Fruit fly (Drosophila melanogaster) whole organism, embryonic: ENCODE measurements around the gene FucTA.

Experiments
- Adf1 ChIP-seq: fragments of 200-800 bp; sonication (Bioruptor generic); IDR thresholded peaks from 2 replicates; pipeline ENCODE4 v1.3.6; 2022; ENCODE audit warnings: missing biosample characterization, missing genetic modification characterization
- Aef1 ChIP-seq: fragments of 200-800 bp; sonication (Bioruptor generic); IDR thresholded peaks from 3 replicates; pipeline ENCODE4 v1.3.6; 2022; ENCODE audit warnings: missing biosample characterization, missing genetic modification characterization
- CG10274 ChIP-seq: fragments of 200-800 bp; sonication (Bioruptor generic); optimal IDR thresholded peaks from 3 replicates; lab custom pipeline; 2017; ENCODE audit warnings: missing biosample characterization, mild to moderate bottlenecking, missing genetic modification characterization
- CG10321 ChIP-seq: fragments of 200-800 bp; sonication (Bioruptor generic); IDR thresholded peaks from 2 replicates; pipeline ENCODE4 v1.3.6; 2022; ENCODE audit warnings: missing biosample characterization, missing genetic modification characterization
- CG10654 ChIP-seq: fragments of 200-800 bp; sonication (Bioruptor generic); optimal IDR thresholded peaks from 2 replicates; lab custom pipeline; 2016; ENCODE audit warnings: missing biosample characterization, missing genetic modification characterization
- CG10959 ChIP-seq: fragments of 200-800 bp; sonication (Bioruptor generic); IDR thresholded peaks from 2 replicates; pipeline ENCODE4 v1.3.6; 2022; ENCODE audit warnings: missing biosample characterization, missing genetic modification characterization
- CG10979 ChIP-seq: fragments of 200-800 bp; sonication (Bioruptor generic); optimal IDR thresholded peaks from 2 replicates; lab custom pipeline; 2018; ENCODE audit warnings: missing biosample characterization, mild to moderate bottlenecking, missing genetic modification characterization, moderate library complexity
- CG12104 ChIP-seq: fragments of 200-800 bp; sonication (Bioruptor generic); optimal IDR thresholded peaks from 3 replicates; lab custom pipeline; 2016; ENCODE audit warnings: missing biosample characterization, missing genetic modification characterization
- CG12155 ChIP-seq: fragments of 200-800 bp; sonication (Bioruptor generic); optimal IDR thresholded peaks from 3 replicates; lab custom pipeline; 2016; ENCODE audit warnings: missing biosample characterization, missing genetic modification characterization
- CG13296 ChIP-seq: fragments of 200-800 bp; sonication (Bioruptor generic); optimal IDR thresholded peaks from 3 replicates; lab custom pipeline; 2018; ENCODE audit warnings: missing biosample characterization, mild to moderate bottlenecking, missing genetic modification characterization
- CG14965 ChIP-seq: fragments of 200-800 bp; sonication (Bioruptor generic); optimal IDR thresholded peaks from 2 replicates; lab custom pipeline; 2016; ENCODE audit warnings: missing biosample characterization, missing genetic modification characterization, borderline replicate concordance
- CG31388 ChIP-seq: fragments of 200-800 bp; sonication (Bioruptor generic); optimal IDR thresholded peaks from 2 replicates; lab custom pipeline; 2016; ENCODE audit warnings: missing biosample characterization, missing genetic modification characterization
- CG31441 ChIP-seq: fragments of 200-800 bp; sonication (Bioruptor generic); IDR thresholded peaks from 2 replicates; pipeline ENCODE4 v1.3.6; 2022; ENCODE audit warnings: missing biosample characterization, missing genetic modification characterization
- CG3726 ChIP-seq: fragments of 200-800 bp; sonication (Bioruptor generic); IDR thresholded peaks from 3 replicates; pipeline ENCODE4, ENCODE4 v1.3.6; 2022; ENCODE audit warnings: missing biosample characterization, missing genetic modification characterization
- CG4328 ChIP-seq: fragments of 200-800 bp; sonication (Bioruptor generic); optimal IDR thresholded peaks from 3 replicates; lab custom pipeline; 2017; ENCODE audit warnings: missing biosample characterization, missing genetic modification reagents, missing genetic modification characterization
- CG4360 ChIP-seq: fragments of 200-800 bp; sonication (Bioruptor generic); IDR thresholded peaks from 2 replicates; pipeline ENCODE4 v1.3.6; 2022; ENCODE audit warnings: missing biosample characterization, missing genetic modification characterization
- CG43689 ChIP-seq: fragments of 200-800 bp; sonication (Bioruptor generic); IDR thresholded peaks from 2 replicates; pipeline ENCODE4 v1.3.6; 2022; ENCODE audit warnings: missing biosample characterization, missing genetic modification characterization
- CG4730 ChIP-seq: fragments of 200-800 bp; sonication (Bioruptor generic); IDR thresholded peaks from 2 replicates; pipeline ENCODE4 v1.3.6; 2022; ENCODE audit warnings: missing biosample characterization, missing genetic modification characterization
- CG5953 ChIP-seq: fragments of 200-800 bp; sonication (Bioruptor generic); IDR thresholded peaks from 2 replicates; pipeline ENCODE4 v1.3.6; 2022; ENCODE audit warnings: missing biosample characterization, missing genetic modification characterization
- CG6175 ChIP-seq: fragments of 200-800 bp; sonication (Bioruptor generic); IDR thresholded peaks from 3 replicates; pipeline ENCODE4 v1.3.6; 2022; ENCODE audit warnings: missing biosample characterization, missing genetic modification characterization
- CG6854 ChIP-seq: fragments of 200-800 bp; sonication (Bioruptor generic); optimal IDR thresholded peaks from 3 replicates; lab custom pipeline; 2017; ENCODE audit warnings: missing biosample characterization, mild to moderate bottlenecking, missing genetic modification characterization
- CG7928 ChIP-seq: fragments of 200-800 bp; sonication (Bioruptor generic); optimal IDR thresholded peaks from 2 replicates; lab custom pipeline; 2017; ENCODE audit warnings: missing biosample characterization, mild to moderate bottlenecking, missing genetic modification characterization
- CkIIα-i1 ChIP-seq: fragments of 200-800 bp; sonication (Bioruptor generic); IDR thresholded peaks from 2 replicates; pipeline ENCODE4 v1.3.6; 2022; ENCODE audit warnings: missing biosample characterization, missing genetic modification characterization
- Deaf1 ChIP-seq: fragments of 200-800 bp; optimal IDR thresholded peaks from 3 replicates; lab custom pipeline; 2019; ENCODE audit warnings: missing biosample characterization, mild to moderate bottlenecking, missing genetic modification characterization, moderate library complexity
- Drgx ChIP-seq: fragments of 200-800 bp; sonication (Bioruptor generic); IDR thresholded peaks from 2 replicates; pipeline ENCODE4 v1.3.6; 2022; ENCODE audit warnings: missing biosample characterization, missing genetic modification characterization
- Ets97D ChIP-seq: fragments of 200-800 bp; sonication (Bioruptor generic); optimal IDR thresholded peaks from 3 replicates; lab custom pipeline; 2016; ENCODE audit warnings: missing biosample characterization, missing genetic modification characterization
- Gug ChIP-seq: fragments of 200-800 bp; sonication (Bioruptor generic); IDR thresholded peaks from 4 replicates; pipeline ENCODE4 v1.3.6; 2022; ENCODE audit warnings: missing biosample characterization, missing genetic modification characterization
- Med ChIP-seq: fragments of 200-800 bp; sonication (Bioruptor generic); peaks from one replicate; lab custom pipeline; 2016; ENCODE audit warnings: missing biosample characterization, missing genetic modification characterization, mild to moderate bottlenecking, inconsistent platforms, moderate library complexity
- Nf-YC ChIP-seq: fragments of 200-800 bp; optimal IDR thresholded peaks from 3 replicates; lab custom pipeline; 2019; ENCODE audit warnings: missing biosample characterization, mild to moderate bottlenecking, missing genetic modification characterization, moderate library complexity
- NfI ChIP-seq: fragments of 200-800 bp; sonication (Bioruptor generic); optimal IDR thresholded peaks from 3 replicates; lab custom pipeline; 2018; ENCODE audit warnings: missing biosample characterization, mild to moderate bottlenecking, missing genetic modification characterization, moderate library complexity
- Sox102F ChIP-seq: fragments of 200-800 bp; sonication (Bioruptor generic); optimal IDR thresholded peaks from 2 replicates; lab custom pipeline; 2018; ENCODE audit warnings: missing biosample characterization, mild to moderate bottlenecking, missing genetic modification characterization, moderate library complexity
- ara ChIP-seq: fragments of 200-800 bp; sonication (Bioruptor generic); IDR thresholded peaks from 2 replicates; pipeline ENCODE4 v1.3.6; 2022; ENCODE audit warnings: missing biosample characterization, missing genetic modification characterization
- bab2 ChIP-seq: fragments of 200-800 bp; sonication (Bioruptor generic); optimal IDR thresholded peaks from 2 replicates; lab custom pipeline; 2016; ENCODE audit warnings: missing biosample characterization, missing genetic modification characterization
- bbx ChIP-seq: fragments of 200-800 bp; sonication (Bioruptor generic); IDR thresholded peaks from 2 replicates; pipeline ENCODE4 v1.3.6; 2022; ENCODE audit warnings: missing biosample characterization, missing genetic modification characterization; ENCODE audit not compliant: partially characterized antibody
- bowl ChIP-seq: fragments of 200-800 bp; sonication (Bioruptor generic); IDR thresholded peaks from 2 replicates; pipeline ENCODE4 v1.3.6; 2022; ENCODE audit warnings: missing biosample characterization, missing genetic modification characterization
- cas ChIP-seq: fragments of 200-800 bp; sonication (Bioruptor generic); IDR thresholded peaks from 2 replicates; pipeline ENCODE4 v1.3.6; 2022; ENCODE audit warnings: missing biosample characterization, missing genetic modification characterization
- cg ChIP-seq: fragments of 200-800 bp; sonication (Bioruptor generic); optimal IDR thresholded peaks from 3 replicates; lab custom pipeline; 2019; ENCODE audit warnings: missing biosample characterization, mild to moderate bottlenecking, missing genetic modification characterization, moderate library complexity
- chinmo ChIP-seq: fragments of 200-800 bp; sonication (Bioruptor generic); IDR thresholded peaks from 4 replicates; pipeline ENCODE4 v1.3.6; 2022; ENCODE audit warnings: missing biosample characterization, missing genetic modification characterization; ENCODE audit not compliant: partially characterized antibody
- crol ChIP-seq: fragments of 200-800 bp; sonication (Bioruptor generic); IDR thresholded peaks from 2 replicates; pipeline ENCODE4 v1.3.6; 2022; ENCODE audit warnings: missing biosample characterization, missing genetic modification characterization
- en ChIP-seq: fragments of 200-800 bp; sonication (Bioruptor generic); optimal IDR thresholded peaks from 2 replicates; lab custom pipeline; 2016; ENCODE audit warnings: missing biosample characterization, missing genetic modification characterization
- ftz-f1 ChIP-seq: fragments of 200-800 bp; sonication (Bioruptor generic); optimal IDR thresholded peaks from 2 replicates; lab custom pipeline; 2016; ENCODE audit warnings: missing biosample characterization, missing genetic modification characterization
- gt ChIP-seq: fragments of 200-800 bp; sonication (Bioruptor generic); IDR thresholded peaks from 2 replicates; pipeline ENCODE4 v1.3.6; 2022; ENCODE audit warnings: missing biosample characterization, missing genetic modification characterization
- h ChIP-seq: fragments of >200 bp; optimal IDR thresholded peaks from 2 replicates; lab custom pipeline; 2017
- jing ChIP-seq: fragments of 200-800 bp; sonication (Bioruptor generic); optimal IDR thresholded peaks from 2 replicates; lab custom pipeline; 2018; ENCODE audit warnings: missing biosample characterization, mild to moderate bottlenecking, missing genetic modification characterization
- knrl ChIP-seq: fragments of 200-800 bp; sonication (Bioruptor generic); IDR thresholded peaks from 3 replicates; pipeline ENCODE4 v1.3.6; 2022; ENCODE audit warnings: missing biosample characterization, missing genetic modification characterization; ENCODE audit not compliant: partially characterized antibody
- lmd ChIP-seq: fragments of 200-800 bp; sonication (Bioruptor generic); IDR thresholded peaks from 2 replicates; pipeline ENCODE4 v1.3.6; 2022; ENCODE audit warnings: missing biosample characterization, missing genetic modification characterization
- nom ChIP-seq: fragments of 200-800 bp; sonication (Bioruptor generic); optimal IDR thresholded peaks from 2 replicates; lab custom pipeline; 2017; ENCODE audit warnings: missing biosample characterization, missing genetic modification characterization, mild to moderate bottlenecking, moderate library complexity, missing genetic modification reagents
- onecut ChIP-seq: fragments of 200-800 bp; sonication (Bioruptor generic); IDR thresholded peaks from 2 replicates; pipeline ENCODE4 v1.3.6; 2022; ENCODE audit warnings: missing biosample characterization, missing genetic modification characterization
- sd ChIP-seq: fragments of 200-800 bp; sonication (Bioruptor generic); optimal IDR thresholded peaks from 3 replicates; lab custom pipeline; 2018; ENCODE audit warnings: missing biosample characterization, mild to moderate bottlenecking, missing genetic modification characterization, moderate library complexity
- shn ChIP-seq: fragments of 200-800 bp; sonication (Bioruptor generic); optimal IDR thresholded peaks from 3 replicates; lab custom pipeline; 2016; ENCODE audit warnings: missing biosample characterization, missing genetic modification characterization
- unc-4 ChIP-seq: fragments of 200-800 bp; sonication (Bioruptor generic); IDR thresholded peaks from 2 replicates; pipeline ENCODE4 v1.3.6; 2022; ENCODE audit warnings: missing biosample characterization, missing genetic modification characterization; ENCODE audit not compliant: partially characterized antibody

The FucTA gene

DNA sequence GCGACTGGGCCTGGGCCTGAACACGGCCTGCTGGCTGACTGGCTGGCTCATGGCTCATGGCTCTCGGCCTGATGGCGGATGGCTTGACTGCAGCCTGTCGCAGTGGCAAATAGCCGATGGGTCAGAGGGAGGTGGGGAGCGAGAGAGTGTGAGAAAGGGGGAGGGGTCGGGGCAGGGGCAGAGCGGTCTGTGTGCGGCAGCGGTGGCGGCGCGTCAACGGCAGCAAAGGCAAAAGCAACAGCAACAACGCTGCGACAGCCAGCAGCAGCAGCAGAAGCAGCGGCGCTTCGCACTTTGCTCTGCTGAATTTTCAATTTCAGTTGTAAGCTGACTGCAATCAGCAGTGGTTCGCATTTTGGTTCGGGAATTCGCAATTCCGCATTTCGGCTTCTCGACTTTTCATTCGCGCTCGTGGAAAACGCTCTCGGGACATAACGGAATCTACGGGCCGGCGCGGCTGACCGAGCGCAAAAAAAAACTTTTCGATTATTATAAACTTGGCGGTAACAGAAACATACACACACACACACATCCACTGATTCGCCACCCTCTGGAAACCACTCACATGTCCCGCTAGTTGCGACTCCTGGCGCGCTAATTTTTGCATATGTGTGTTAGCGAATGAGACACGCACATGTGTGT lies 41.2 kb upstream of the FucTA start, which contains the start of gene CG45071 (continued):
- peak; percentile 59 for TF ChIP-seq CG6854 (GFP tag; lab: Kevin White, UChicago)
- TF ChIP-seq CG5953 (GFP tag; lab: Robert Waterston, UW), result no peak
- TF ChIP-seq bab2 (GFP tag; lab: Kevin White, UChicago), result no peak
- no peak for TF ChIP-seq Aef1
- TF ChIP-seq Nf-YC (tag; lab: Kevin White, UChicago), result no peak
- no peak for TF ChIP-seq CG4730 (GFP tag; lab: Robert Waterston, UW)
- no peak for TF ChIP-seq CG13296 (GFP tag; lab: Kevin White, UChicago)
- TF ChIP-seq jing, result no peak
- no peak for TF ChIP-seq CG31441
- TF ChIP-seq CG4328 (GFP tag; lab: Kevin White, UChicago), result no peak
- 0 out of 3 replicates have a peak, but pooled peaks have one; percentile 51 for TF ChIP-seq CG3726 (GFP tag; lab: Robert Waterston, UW)
- peak; percentile 26 for TF ChIP-seq Deaf1 (tag; lab: Kevin White, UChicago)
- no peak for TF ChIP-seq CG12155 (GFP tag; lab: Kevin White, UChicago)
- no peak for TF ChIP-seq CkIIα-i1
- TF ChIP-seq ara, result no peak
- TF ChIP-seq shn, result no peak
- TF ChIP-seq CG10654 (GFP tag; lab: Kevin White, UChicago), result no peak
- 0 out of 2 replicates have a peak, but pooled peaks have one; percentile 15 for TF ChIP-seq CG43689
- TF ChIP-seq CG10959 (GFP tag; lab: Robert Waterston, UW), result no peak
- peak; percentile 48 for TF ChIP-seq Adf1 (GFP tag; lab: Robert Waterston, UW)
- TF ChIP-seq CG31388, result no peak
- no peak for TF ChIP-seq CG7928 (GFP tag; lab: Kevin White, UChicago)
- peak; percentile 79 for TF ChIP-seq onecut (GFP tag; lab: Robert Waterston, UW)
- TF ChIP-seq gt (GFP tag; lab: Robert Waterston, UW), result no peak
- TF ChIP-seq crol (GFP tag; lab: Robert Waterston, UW), result peak; percentile 93
- no peak for TF ChIP-seq Sox102F
- no peak for TF ChIP-seq CG14965 (GFP tag; lab: Kevin White, UChicago)
- TF ChIP-seq Ets97D (GFP tag; lab: Kevin White, UChicago), result no peak
- TF ChIP-seq Gug (GFP tag; lab: Robert Waterston, UW), result no peak
- no peak for TF ChIP-seq NfI (GFP tag; lab: Kevin White, UChicago)
- TF ChIP-seq Drgx (GFP tag; lab: Robert Waterston, UW), result peak; percentile 25; the same call in 1 of the 2 replicates
- TF ChIP-seq CG10979 (tag; lab: Kevin White, UChicago), result no peak
- TF ChIP-seq nom (GFP tag; lab: Kevin White, UChicago), result peak; percentile 47
- TF ChIP-seq cg, result peak; percentile 2
- no peak for TF ChIP-seq lmd (GFP tag; lab: Robert Waterston, UW)
- TF ChIP-seq bbx (GFP tag; lab: Robert Waterston, UW), result peak; percentile 11; the same call in 1 of the 2 replicates
- no peak for TF ChIP-seq h (lab: Kevin White, UChicago)
- TF ChIP-seq, all 482 proteins: peak for 13

DNA sequence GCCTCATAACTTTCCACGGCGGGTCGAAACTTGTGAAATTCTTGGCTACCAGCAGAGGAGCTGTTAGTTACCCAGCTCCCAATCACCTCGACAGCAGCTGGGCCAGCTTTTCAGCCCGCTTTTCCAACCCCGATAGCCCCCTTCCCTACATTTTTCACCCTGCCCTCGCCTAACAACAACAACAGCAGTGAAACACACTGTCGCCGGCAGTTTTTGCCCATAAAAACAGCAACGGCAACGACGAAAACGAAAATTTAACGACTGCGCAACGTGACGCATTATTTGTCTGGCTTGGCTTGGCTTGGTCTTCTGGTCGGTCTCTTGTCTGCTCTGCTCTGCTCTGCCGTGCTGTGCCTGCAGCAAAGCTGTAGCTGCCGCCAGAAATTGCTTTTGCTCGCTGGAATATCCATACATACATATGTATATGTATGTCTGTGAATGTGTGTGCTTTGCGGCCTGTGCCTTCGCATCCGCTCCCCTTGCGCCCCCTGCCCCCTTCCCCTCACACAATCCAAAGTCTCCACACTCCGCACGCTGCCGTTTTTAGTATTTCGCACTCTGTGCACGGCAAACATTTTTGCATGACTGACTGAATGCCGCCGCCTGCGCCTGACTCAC lies 39.7 kb upstream of the FucTA start:
- no peak for TF ChIP-seq CG10274 (GFP tag; lab: Kevin White, UChicago)
- no peak for TF ChIP-seq cas (GFP tag; lab: Robert Waterston, UW)
- TF ChIP-seq CG6175 (GFP tag; lab: Robert Waterston, UW), result 0 out of 3 replicates have a peak, but pooled peaks have one; percentile 18
- TF ChIP-seq CG6854 (GFP tag; lab: Kevin White, UChicago), result peak; percentile 69
- peak; percentile 62; the same call in 1 of the 4 replicates for TF ChIP-seq chinmo (GFP tag; lab: Robert Waterston, UW)
- TF ChIP-seq CG4360 (GFP tag; lab: Robert Waterston, UW), result peak; percentile 84
- no peak for TF ChIP-seq CG12104
- TF ChIP-seq unc-4 (GFP tag; lab: Robert Waterston, UW), result 0 out of 2 replicates have a peak, but pooled peaks have one; percentile 28
- peak; percentile 50 for TF ChIP-seq Med
- TF ChIP-seq CG31388, result no peak
- no peak for TF ChIP-seq ftz-f1
- no peak for TF ChIP-seq knrl (GFP tag; lab: Robert Waterston, UW)
- TF ChIP-seq en, result no peak
- TF ChIP-seq bowl, result 0 out of 2 replicates have a peak, but pooled peaks have one; percentile 6
- TF ChIP-seq sd (tag; lab: Kevin White, UChicago), result peak; percentile 5
- no peak for TF ChIP-seq CG10321 (GFP tag; lab: Robert Waterston, UW)
